Fruit fly (Drosophila melanogaster) whole organism, embryonic: Measurements from ENCODE around the gene CG12951.

Experiments
- Awh ChIP-seq: fragments of 200-800 bp; sonication (Bioruptor generic); IDR thresholded peaks from 2 replicates; pipeline ENCODE4, ENCODE4 v1.3.6; 2022; ENCODE audit warnings: missing biosample characterization, missing genetic modification characterization
- CG10147 ChIP-seq: fragments of 200-800 bp; sonication (Bioruptor generic); optimal IDR thresholded peaks from 2 replicates; lab custom pipeline; 2019; ENCODE audit warnings: missing biosample characterization, mild to moderate bottlenecking, missing genetic modification characterization, moderate library complexity
- CG10462 ChIP-seq: fragments of 200-800 bp; sonication (Bioruptor generic); optimal IDR thresholded peaks from 2 replicates; lab custom pipeline; 2016; ENCODE audit warnings: missing biosample characterization, missing genetic modification characterization
- CG11456 ChIP-seq: fragments of 200-800 bp; sonication (Bioruptor generic); IDR thresholded peaks from 3 replicates; pipeline ENCODE4 v1.3.6; 2022; ENCODE audit warnings: missing biosample characterization, missing genetic modification characterization
- CG12104 ChIP-seq: fragments of 200-800 bp; sonication (Bioruptor generic); optimal IDR thresholded peaks from 3 replicates; lab custom pipeline; 2016; ENCODE audit warnings: missing biosample characterization, missing genetic modification characterization
- CG12942 ChIP-seq: fragments of 200-800 bp; sonication (Bioruptor generic); optimal IDR thresholded peaks from 3 replicates; lab custom pipeline; 2016; ENCODE audit warnings: missing biosample characterization, missing genetic modification characterization
- CG14965 ChIP-seq: fragments of 200-800 bp; sonication (Bioruptor generic); optimal IDR thresholded peaks from 2 replicates; lab custom pipeline; 2016; ENCODE audit warnings: missing biosample characterization, missing genetic modification characterization, borderline replicate concordance
- CG17361 ChIP-seq: fragments of 200-800 bp; sonication (Bioruptor generic); IDR thresholded peaks from 3 replicates; pipeline ENCODE4 v1.3.6; 2022; ENCODE audit warnings: missing biosample characterization, missing genetic modification characterization
- CG17385 ChIP-seq: fragments of 200-800 bp; sonication (Bioruptor generic); optimal IDR thresholded peaks from 3 replicates; lab custom pipeline; 2018; ENCODE audit warnings: missing biosample characterization, mild to moderate bottlenecking, missing genetic modification characterization
- CG18262 ChIP-seq: fragments of 200-800 bp; optimal IDR thresholded peaks from 3 replicates; lab custom pipeline; 2019; ENCODE audit warnings: missing biosample characterization, mild to moderate bottlenecking, missing genetic modification characterization, moderate library complexity
- CG2199 ChIP-seq: fragments of 200-800 bp; sonication (Bioruptor generic); IDR thresholded peaks from 3 replicates; pipeline ENCODE4 v1.3.6; 2022; ENCODE audit warnings: missing biosample characterization, missing genetic modification characterization
- CG31224 ChIP-seq: fragments of 200-800 bp; sonication (Bioruptor generic); IDR thresholded peaks from 2 replicates; pipeline ENCODE4 v1.3.6; 2022; ENCODE audit warnings: missing biosample characterization, missing genetic modification characterization
- CG31365 ChIP-seq: fragments of 200-800 bp; sonication (Bioruptor generic); optimal IDR thresholded peaks from 2 replicates; lab custom pipeline; 2018; ENCODE audit warnings: missing biosample characterization, mild to moderate bottlenecking, missing genetic modification characterization
- CG42726 ChIP-seq: fragments of 200-800 bp; sonication (Bioruptor generic); IDR thresholded peaks from 2 replicates; pipeline ENCODE4 v1.3.6; 2022; ENCODE audit warnings: missing biosample characterization, missing genetic modification characterization; ENCODE audit not compliant: partially characterized antibody
- CG4282 ChIP-seq: fragments of 200-800 bp; sonication (Bioruptor generic); optimal IDR thresholded peaks from 2 replicates; lab custom pipeline; 2016; ENCODE audit warnings: missing biosample characterization, missing genetic modification characterization
- CG7987 ChIP-seq: fragments of 200-800 bp; sonication (Bioruptor generic); optimal IDR thresholded peaks from 2 replicates; lab custom pipeline; 2018; ENCODE audit warnings: missing biosample characterization, mild to moderate bottlenecking, missing genetic modification characterization, moderate library complexity
- CG9215 ChIP-seq: fragments of 200-800 bp; sonication (Bioruptor generic); IDR thresholded peaks from 2 replicates; pipeline ENCODE4 v1.3.6; 2022; ENCODE audit warnings: missing biosample characterization, missing genetic modification characterization
- CG9727 ChIP-seq: fragments of 200-800 bp; sonication (Bioruptor generic); optimal IDR thresholded peaks from 3 replicates; lab custom pipeline; 2017; ENCODE audit warnings: missing biosample characterization, mild to moderate bottlenecking, missing genetic modification characterization
- CG9932 ChIP-seq: fragments of 200-800 bp; sonication (Bioruptor generic); IDR thresholded peaks from 2 replicates; pipeline ENCODE4 v1.3.6; 2022; ENCODE audit warnings: missing biosample characterization, missing genetic modification characterization
- CoRest ChIP-seq: fragments of 200-800 bp; sonication (Bioruptor generic); optimal IDR thresholded peaks from 3 replicates; lab custom pipeline; 2018; ENCODE audit warnings: missing biosample characterization, mild to moderate bottlenecking, missing genetic modification characterization, moderate library complexity
- Dip3 ChIP-seq: fragments of 200-800 bp; sonication (Bioruptor generic); optimal IDR thresholded peaks from 3 replicates; lab custom pipeline; 2016; ENCODE audit warnings: missing biosample characterization, missing genetic modification characterization
- Eip74EF ChIP-seq, 2 experiments: fragments of 200-800 bp in 1 of 2; fragments of >200 bp in 1 of 2; sonication (Bioruptor generic) in 1 of 2; optimal IDR thresholded peaks; 2 replicates each; lab custom pipeline; 2017 to 2019; ENCODE audit warnings: missing biosample characterization in 2 of 2, missing genetic modification characterization in 2 of 2, mild to moderate bottlenecking in 1 of 2, moderate library complexity in 1 of 2
- Fer1 ChIP-seq: fragments of 200-800 bp; sonication (Bioruptor generic); optimal IDR thresholded peaks from 2 replicates; lab custom pipeline; 2017; ENCODE audit warnings: missing biosample characterization, mild to moderate bottlenecking, missing genetic modification characterization
- H2.0 ChIP-seq: fragments of 200-800 bp; sonication (Bioruptor generic); IDR thresholded peaks from 2 replicates; pipeline ENCODE4 v1.3.6; 2022; ENCODE audit warnings: missing biosample characterization, missing genetic modification characterization
- MESR4 ChIP-seq: fragments of 200-800 bp; sonication (Bioruptor generic); optimal IDR thresholded peaks from 2 replicates; lab custom pipeline; 2018; ENCODE audit warnings: missing biosample characterization, mild to moderate bottlenecking, missing genetic modification characterization, moderate library complexity
- Oli ChIP-seq: fragments of 200-800 bp; sonication (Bioruptor generic); optimal IDR thresholded peaks from 2 replicates; lab custom pipeline; 2018; ENCODE audit warnings: missing biosample characterization, mild to moderate bottlenecking, missing genetic modification characterization, moderate library complexity
- Optix ChIP-seq: fragments of 200-800 bp; sonication (Bioruptor generic); IDR thresholded peaks from 3 replicates; pipeline ENCODE4 v1.3.6; 2022; ENCODE audit warnings: missing biosample characterization, missing genetic modification characterization
- Spps ChIP-seq: fragments of 200-800 bp; sonication (Bioruptor generic); optimal IDR thresholded peaks from 2 replicates; lab custom pipeline; 2018; ENCODE audit warnings: missing biosample characterization, mild to moderate bottlenecking, missing genetic modification characterization
- ab ChIP-seq: fragments of 200-800 bp; sonication (Bioruptor generic); optimal IDR thresholded peaks from 2 replicates; lab custom pipeline; 2016; ENCODE audit warnings: missing biosample characterization, missing genetic modification characterization
- aop ChIP-seq: fragments of 200-800 bp; sonication (Bioruptor generic); IDR thresholded peaks from 2 replicates; pipeline ENCODE4 v1.3.6; 2022; ENCODE audit warnings: missing biosample characterization, missing genetic modification characterization
- bsh ChIP-seq, 2 experiments: fragments of 200-800 bp; sonication (Bioruptor generic); optimal IDR thresholded peaks; 2 replicates each; lab custom pipeline; 2017 to 2018; ENCODE audit warnings: mild to moderate bottlenecking in 2 of 2, missing biosample characterization in 2 of 2, missing genetic modification characterization in 2 of 2, moderate library complexity in 1 of 2
- dysf ChIP-seq: fragments of 200-800 bp; sonication (Bioruptor generic); IDR thresholded peaks from 3 replicates; pipeline ENCODE4 v1.3.6; 2022; ENCODE audit warnings: missing biosample characterization, missing genetic modification characterization
- ems ChIP-seq: fragments of 200-800 bp; sonication (Bioruptor generic); optimal IDR thresholded peaks from 3 replicates; lab custom pipeline; 2016; ENCODE audit warnings: missing biosample characterization, missing genetic modification characterization
- eve ChIP-seq, 2 experiments: fragments of >200 bp; optimal IDR thresholded peaks; 2 replicates each; lab custom pipeline; 2017; ENCODE audit warnings: missing biosample characterization in 2 of 2, missing genetic modification characterization in 2 of 2
- gcm ChIP-seq: fragments of 200-800 bp; sonication (Bioruptor generic); optimal IDR thresholded peaks from 2 replicates; lab custom pipeline; 2019; ENCODE audit warnings: missing biosample characterization, mild to moderate bottlenecking, missing genetic modification characterization, moderate library complexity
- gem ChIP-seq: fragments of 200-800 bp; sonication (Bioruptor generic); optimal IDR thresholded peaks from 2 replicates; lab custom pipeline; 2019; ENCODE audit warnings: missing biosample characterization, mild to moderate bottlenecking, missing genetic modification characterization, moderate library complexity
- ham ChIP-seq: fragments of 200-800 bp; sonication (Bioruptor generic); IDR thresholded peaks from 2 replicates; pipeline ENCODE4 v1.3.6; 2022; ENCODE audit warnings: missing biosample characterization, missing genetic modification characterization
- her ChIP-seq: fragments of 200-800 bp; sonication (Bioruptor generic); optimal IDR thresholded peaks from 2 replicates; lab custom pipeline; 2016; ENCODE audit warnings: missing biosample characterization, missing genetic modification characterization
- hth ChIP-seq: fragments of >200 bp; optimal IDR thresholded peaks from 2 replicates; lab custom pipeline; 2017; ENCODE audit warnings: inconsistent platforms
- lilli ChIP-seq: fragments of 200-800 bp; sonication (Bioruptor generic); optimal IDR thresholded peaks from 3 replicates; lab custom pipeline; 2016; ENCODE audit warnings: missing biosample characterization, missing genetic modification characterization
- lola ChIP-seq, 3 experiments: fragments of >200 bp in 2 of 3; fragments of 200-800 bp in 1 of 3; sonication (Bioruptor generic) in 1 of 3; optimal IDR thresholded peaks; 2 replicates each; lab custom pipeline; 2017 to 2019; ENCODE audit warnings: missing biosample characterization in 3 of 3, missing genetic modification characterization in 3 of 3, mild to moderate bottlenecking in 1 of 3, moderate library complexity in 1 of 3
- p53 ChIP-seq: fragments of 200-800 bp; sonication (Bioruptor generic); optimal IDR thresholded peaks from 2 replicates; lab custom pipeline; 2016; ENCODE audit warnings: missing biosample characterization, missing genetic modification characterization
- row ChIP-seq: fragments of 200-800 bp; sonication (Bioruptor generic); IDR thresholded peaks from 3 replicates; pipeline ENCODE4 v1.3.6; 2022; ENCODE audit warnings: missing biosample characterization, missing genetic modification characterization
- sens ChIP-seq: fragments of 200-800 bp; sonication (Bioruptor generic); peaks from one replicate; lab custom pipeline; 2016; ENCODE audit warnings: missing biosample characterization, missing genetic modification characterization
- so ChIP-seq: fragments of 200-800 bp; sonication (Bioruptor generic); IDR thresholded peaks from 3 replicates; pipeline ENCODE4 v1.3.6; 2022; ENCODE audit warnings: missing biosample characterization, missing genetic modification characterization
- tll ChIP-seq, 2 experiments: fragments of 200-800 bp in 1 of 2; fragments of >200 bp in 1 of 2; sonication (Bioruptor generic) in 1 of 2; optimal IDR thresholded peaks; 2 replicates each; lab custom pipeline; 2017 to 2019; ENCODE audit warnings: missing biosample characterization in 2 of 2, missing genetic modification characterization in 2 of 2, mild to moderate bottlenecking in 1 of 2, moderate library complexity in 1 of 2
- tx ChIP-seq: fragments of 200-800 bp; sonication (Bioruptor generic); optimal IDR thresholded peaks from 2 replicates; lab custom pipeline; 2016; ENCODE audit warnings: missing biosample characterization, missing genetic modification characterization
- unc-4 ChIP-seq: fragments of 200-800 bp; sonication (Bioruptor generic); IDR thresholded peaks from 2 replicates; pipeline ENCODE4 v1.3.6; 2022; ENCODE audit warnings: missing biosample characterization, missing genetic modification characterization; ENCODE audit not compliant: partially characterized antibody
- yki ChIP-seq: fragments of >200 bp; optimal IDR thresholded peaks from 3 replicates; lab custom pipeline; 2018

Gene CG12951

DNA sequence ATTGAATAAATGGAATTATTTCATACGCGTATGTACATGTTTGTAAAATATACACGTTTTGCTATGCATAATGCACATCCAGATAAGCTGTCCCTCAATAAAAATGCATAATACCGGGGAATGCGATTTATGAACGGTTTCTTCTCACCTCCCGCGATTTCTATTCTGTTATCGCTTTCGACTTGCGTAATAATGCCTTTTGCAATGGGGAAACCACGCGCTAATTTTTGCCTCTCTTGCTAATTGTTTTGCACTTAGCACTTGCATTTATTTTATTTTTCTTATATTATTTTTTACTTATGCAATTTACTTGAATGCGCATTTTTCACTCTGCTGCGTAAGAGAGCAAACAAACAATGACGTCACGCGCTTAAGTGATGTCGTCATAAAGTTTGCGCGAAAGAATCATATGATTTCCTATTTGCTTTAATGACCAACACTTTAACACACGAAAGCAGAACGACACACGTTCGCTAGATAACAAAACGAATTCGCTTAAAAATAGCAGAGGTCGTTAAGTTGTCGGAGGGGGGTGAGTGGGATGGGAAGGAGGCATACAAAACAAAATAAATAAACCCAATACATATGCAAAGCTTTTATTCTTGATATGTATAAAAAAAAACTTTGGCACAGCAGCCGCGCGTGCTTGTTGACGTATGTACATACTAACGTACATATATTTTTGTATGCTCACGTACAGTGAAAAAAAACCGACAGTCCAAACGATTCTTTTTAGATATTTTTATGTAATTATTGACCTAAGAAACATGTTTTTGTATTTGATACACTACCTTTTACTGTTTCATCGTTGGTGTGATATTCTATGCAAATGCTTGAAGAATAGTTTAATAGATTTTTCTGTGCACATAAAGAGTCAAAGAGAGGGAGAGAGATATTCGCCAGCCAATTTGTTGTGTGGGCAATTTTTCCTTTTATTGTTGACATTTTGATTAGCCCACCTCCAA, 21.6 kb upstream of the CG12951 start (continued):
- no peak for TF ChIP-seq CG9932 (GFP tag; lab: Robert Waterston, UW)
- TF ChIP-seq CG7987 (GFP tag; lab: Kevin White, UChicago) = peak; percentile 89
- no peak for TF ChIP-seq so (GFP tag; lab: Robert Waterston, UW)
- TF ChIP-seq CG17385 (GFP tag; lab: Kevin White, UChicago) = peak; percentile 66
- TF ChIP-seq CG31365 (tag; lab: Kevin White, UChicago) = no peak
- peak; percentile 21 for TF ChIP-seq CG18262
- peak; percentile 70 for TF ChIP-seq tx (GFP tag; lab: Kevin White, UChicago)
- no peak for TF ChIP-seq CG42726
- no peak for TF ChIP-seq gcm (GFP tag; lab: Kevin White, UChicago)
- no peak for TF ChIP-seq CG4282 (GFP tag; lab: Kevin White, UChicago)
- no peak for TF ChIP-seq dysf
- TF ChIP-seq CG9727 = peak; percentile 75
- TF ChIP-seq lilli (GFP tag; lab: Kevin White, UChicago) = peak; percentile 77
- no peak for TF ChIP-seq CG9215
- no peak for TF ChIP-seq Eip74EF (GFP tag; optimal IDR thresholded peaks at IDR 0.05; lab: Kevin White, UChicago)
- no peak for TF ChIP-seq yki
- TF ChIP-seq ham = no peak
- peak; percentile 76 for TF ChIP-seq Fer1 (GFP tag; lab: Kevin White, UChicago)
- no peak for TF ChIP-seq p53 (GFP tag; lab: Kevin White, UChicago)
- TF ChIP-seq row (GFP tag; lab: Robert Waterston, UW) = no peak
- TF ChIP-seq MESR4 (GFP tag; lab: Kevin White, UChicago) = no peak
- TF ChIP-seq aop (GFP tag; lab: Robert Waterston, UW) = no peak
- peak; percentile 69 for TF ChIP-seq ems (GFP tag; lab: Kevin White, UChicago)
- peak; percentile 32 for TF ChIP-seq CG12942 (GFP tag; lab: Kevin White, UChicago)
- no peak for TF ChIP-seq her
- no peak for TF ChIP-seq Awh (GFP tag; lab: Robert Waterston, UW)
- peak in 1 of 2 experiments; percentile 40 for TF ChIP-seq bsh (GFP tag; optimal IDR thresholded peaks at IDR 0.05; lab: Kevin White, UChicago)
- peak; percentile 89 for TF ChIP-seq sens (GFP tag; lab: Kevin White, UChicago)
- no peak for TF ChIP-seq CG2199 (GFP tag; lab: Robert Waterston, UW)
- TF ChIP-seq Optix = no peak
- TF ChIP-seq Spps (tag; lab: Kevin White, UChicago) = no peak
- TF ChIP-seq CoRest (tag; lab: Kevin White, UChicago) = peak; percentile 71
- TF ChIP-seq CG31224 (GFP tag; lab: Robert Waterston, UW) = no peak
- TF ChIP-seq gem (tag; lab: Kevin White, UChicago) = peak; percentile 74
- TF ChIP-seq ab = peak; percentile 14
- TF ChIP-seq Oli = peak; percentile 46
- TF ChIP-seq CG10462 (GFP tag; lab: Kevin White, UChicago) = peak; percentile 18
- no peak for TF ChIP-seq tll (GFP tag; optimal IDR thresholded peaks at IDR 0.05; lab: Kevin White, UChicago)
- TF ChIP-seq CG17361 (GFP tag; lab: Robert Waterston, UW) = no peak
- TF ChIP-seq CG14965 = no peak
- peak; percentile 39 for TF ChIP-seq CG12104 (GFP tag; lab: Kevin White, UChicago)
- peak; percentile 73 for TF ChIP-seq Dip3 (GFP tag; lab: Kevin White, UChicago)
- TF ChIP-seq hth = no peak
- TF ChIP-seq eve (GFP tag; optimal IDR thresholded peaks at IDR 0.05; lab: Kevin White, UChicago) = no peak
- no peak for TF ChIP-seq unc-4
- peak; percentile 65 for TF ChIP-seq CG10147 (GFP tag; lab: Kevin White, UChicago)
- no peak for TF ChIP-seq CG11456 (GFP tag; lab: Robert Waterston, UW)
- TF ChIP-seq lola (GFP tag; optimal IDR thresholded peaks at IDR 0.05; lab: Kevin White, UChicago) = no peak
- no peak for TF ChIP-seq H2.0
